Worm (Caenorhabditis elegans) whole organism, late embryonic: ENCODE data around the gene msp-64.

ENCODE experiments used
- K02D7.2 ChIP-seq: sonication (generic microtip); optimal IDR thresholded peaks from 2 replicates; lab custom pipeline; 2017; ENCODE audit warnings: mild to moderate bottlenecking, missing genetic modification characterization, missing compliant biosample characterization
- ceh-34 ChIP-seq: sonication (generic microtip); optimal IDR thresholded peaks from 2 replicates; lab custom pipeline; 2016; ENCODE audit warnings: mild to moderate bottlenecking, missing genetic modification characterization, missing compliant biosample characterization

ce11 chrII:5819655-5820054 lies 9.5 kb upstream of the msp-64 start:
- TF ChIP-seq K02D7.2 (no peak), ceh-34 (tag; lab: Kevin White, UChicago) (no peak)
